Worm (Caenorhabditis elegans) whole organism, L3 larva: ENCODE data around the gene rps-21.

Source experiments
- pha-4 ChIP-seq: fragments of 150-350 bp; optimal IDR thresholded peaks from 2 replicates; lab custom pipeline; 2014; ENCODE audit warnings: missing biosample characterization, missing genetic modification reagents, missing genetic modification characterization
- unc-39 ChIP-seq: sonication (generic microtip); optimal IDR thresholded peaks from 4 replicates; lab custom pipeline; 2017; ENCODE audit warnings: missing biosample characterization, missing genetic modification characterization

DNA sequence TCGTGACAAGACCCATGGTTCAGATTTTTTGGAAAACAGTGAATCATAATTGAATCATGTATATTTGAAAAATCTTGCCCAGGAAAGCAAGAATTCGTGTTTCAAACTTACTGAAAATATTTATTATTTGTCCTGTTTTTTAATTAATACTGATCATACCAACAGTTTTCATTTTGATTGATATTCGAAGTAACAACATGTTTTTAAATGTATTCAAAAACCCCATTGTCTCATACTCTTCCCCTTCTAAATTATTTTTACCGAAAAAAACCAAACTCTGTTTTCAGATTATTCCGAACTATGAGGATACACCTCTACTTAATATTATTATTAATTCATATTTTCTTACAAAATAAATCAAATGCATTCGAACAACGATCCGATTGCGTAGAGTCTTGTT, 26.8 kb upstream of the rps-21 start, which contains the start of gene R151.1:
- TF ChIP-seq unc-39 (no peak), pha-4 (tag; lab: Kevin White, UChicago) (no peak)
